Worm (Caenorhabditis elegans) whole organism, midembryonic: ENCODE measurements around the gene R151.8.

ENCODE experiments used
- klf-2 ChIP-seq: fragments of 200-800 bp; sonication (Bioruptor generic); conservative IDR thresholded peaks from 2 replicates; pipeline ENCODE4 v1.3.6; 2022; ENCODE audit warnings: missing genetic modification reagents, missing genetic modification characterization, missing compliant biosample characterization
- tab-1 ChIP-seq: fragments of 200-800 bp; sonication (Bioruptor generic); IDR thresholded peaks from 2 replicates; pipeline ENCODE4 v1.3.6; 2022; ENCODE audit warnings: missing genetic modification characterization, missing compliant biosample characterization
- ztf-23 ChIP-seq: fragments of 200-800 bp; sonication (Bioruptor generic); IDR thresholded peaks from 2 replicates; pipeline ENCODE4 v1.3.6; 2022; ENCODE audit warnings: missing genetic modification reagents, missing genetic modification characterization, missing compliant biosample characterization

- TF ChIP-seq tab-1 (no peak), ztf-23 (GFP tag; lab: Robert Waterston, UW) (no peak), klf-2 (GFP tag; lab: Robert Waterston, UW) (no peak)
These were observed 44.1 kb downstream of the R151.8 start, which contains the start of gene F37C12.14 for ce11 chrIII:7185473-7185872.
